Worm (Caenorhabditis elegans): ENCODE data around the gene sre-56.

sre-56 gene

DNA sequence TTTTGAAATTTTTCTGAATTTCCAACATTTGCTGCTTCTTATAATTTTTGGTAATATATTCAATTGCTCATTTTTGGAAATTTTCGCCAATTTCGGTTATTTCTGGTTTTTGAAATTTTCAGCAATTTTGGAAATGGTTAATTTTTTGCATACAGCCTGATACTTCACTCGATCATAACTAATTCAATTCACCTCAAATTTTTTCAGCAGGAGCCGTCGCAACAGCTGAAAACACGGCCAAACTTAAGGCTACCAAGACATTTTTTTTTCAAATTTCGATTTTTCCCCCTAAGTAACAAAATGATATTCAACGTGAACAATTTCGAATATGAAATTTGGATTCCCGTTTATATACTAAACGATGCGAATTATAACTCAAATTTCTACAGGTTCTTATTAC, 11.2 kb downstream of the sre-56 start, which contains the start of gene sre-52:
Gene sre-52, plus strand, starts transcription at position 301 of the 400 bp plus-strand sequence.
- TF ChIP-seq mab-5 (tag; optimal IDR thresholded peaks at IDR 0.05) = no peak
- no peak for TF ChIP-seq ceh-39 (tag; optimal IDR thresholded peaks at IDR 0.05)
- TF ChIP-seq pha-4 (tag; optimal IDR thresholded peaks at IDR 0.05) = no peak
- TF ChIP-seq drap-1 (GFP tag; optimal IDR thresholded peaks at IDR 0.05) = no peak
- TF ChIP-seq tbx-8 (GFP tag; optimal IDR thresholded peaks at IDR 0.05) = no peak
- TF ChIP-seq nhr-2 (tag; optimal IDR thresholded peaks at IDR 0.05) = no peak
- no peak for TF ChIP-seq ceh-83 (GFP tag; optimal IDR thresholded peaks at IDR 0.05)
- no peak for TF ChIP-seq lin-32 (GFP tag; optimal IDR thresholded peaks at IDR 0.05)
- no peak for TF ChIP-seq blmp-1 (tag; optimal IDR thresholded peaks at IDR 0.05)
- TF ChIP-seq hlh-1 (tag; optimal IDR thresholded peaks at IDR 0.05) = no peak
- TF ChIP-seq unc-39 (tag; optimal IDR thresholded peaks at IDR 0.05) = no peak
- TF ChIP-seq lin-13 (tag; optimal IDR thresholded peaks at IDR 0.05) = no peak
- TF ChIP-seq cnd-1 (tag; optimal IDR thresholded peaks at IDR 0.05) = no peak
- TF ChIP-seq bed-3 (GFP tag; optimal IDR thresholded peaks at IDR 0.05) = no peak

DNA sequence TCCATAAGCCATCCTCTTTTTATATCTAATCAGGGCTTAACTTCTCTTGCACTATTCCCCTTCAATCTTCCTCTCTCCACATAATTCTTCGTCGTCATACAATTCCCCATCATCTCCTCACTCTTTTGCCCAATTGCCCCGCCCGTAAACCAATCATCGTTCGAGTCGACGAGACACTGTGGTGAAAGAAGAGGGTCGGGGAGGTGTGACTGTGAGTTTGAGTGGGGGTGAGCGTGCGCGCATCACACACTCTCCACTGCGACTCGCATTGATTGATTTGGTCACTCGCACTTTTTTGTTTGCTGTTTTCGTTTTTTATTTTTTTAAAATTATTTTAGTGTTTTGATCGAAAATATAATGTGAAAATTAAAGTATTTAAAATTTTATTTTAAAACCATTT, 14.9 kb downstream of the sre-56 start:
- TF ChIP-seq nhr-237 (tag; optimal IDR thresholded peaks at IDR 0.05) (peak; percentile 36), ceh-43 (GFP tag; optimal IDR thresholded peaks at IDR 0.05) (no peak), lsy-2 (tag; optimal IDR thresholded peaks at IDR 0.05) (peak; percentile 87), nhr-12 (tag; optimal IDR thresholded peaks at IDR 0.05) (no peak), bed-3 (GFP tag; optimal IDR thresholded peaks at IDR 0.05) (no peak), nhr-2 (tag; optimal IDR thresholded peaks at IDR 0.05) (no peak), ces-1 (GFP tag; optimal IDR thresholded peaks at IDR 0.05) (peak; percentile 95), elt-1 (tag; optimal IDR thresholded peaks at IDR 0.05; ENCODE audit: borderline replicate concordance, insufficient read depth) (no peak), lin-32 (GFP tag; optimal IDR thresholded peaks at IDR 0.05) (no peak), sptf-1 (tag; optimal IDR thresholded peaks at IDR 0.05) (peak; percentile 9), unc-62 (GFP tag; optimal IDR thresholded peaks at IDR 0.05) (no peak), mls-2 (tag; optimal IDR thresholded peaks at IDR 0.05) (peak; percentile 79), ham-2 (GFP tag; optimal IDR thresholded peaks at IDR 0.05) (no peak), zip-8 (tag; optimal IDR thresholded peaks at IDR 0.05) (no peak), hlh-1 (tag; optimal IDR thresholded peaks at IDR 0.05) (no peak), elt-3 (tag; optimal IDR thresholded peaks at IDR 0.05) (no peak), snpc-4 (tag; optimal IDR thresholded peaks at IDR 0.05) (no peak), nhr-28 (tag; optimal IDR thresholded peaks at IDR 0.05) (no peak), ceh-39 (tag; optimal IDR thresholded peaks at IDR 0.05) (peak; percentile 44), sem-2 (GFP tag; optimal IDR thresholded peaks at IDR 0.05) (no peak), M03D4.4 (tag; optimal IDR thresholded peaks at IDR 0.05) (peak; percentile 10), ztf-11 (tag; optimal IDR thresholded peaks at IDR 0.05) (no peak), nhr-76 (tag; optimal IDR thresholded peaks at IDR 0.05) (no peak), blmp-1 (tag; optimal IDR thresholded peaks at IDR 0.05) (no peak), tbx-8 (GFP tag; optimal IDR thresholded peaks at IDR 0.05) (no peak), pha-4 (tag; optimal IDR thresholded peaks at IDR 0.05) (peak; percentile 56), lin-13 (tag; optimal IDR thresholded peaks at IDR 0.05) (peak; percentile 19), flh-1 (GFP tag; optimal IDR thresholded peaks at IDR 0.05) (no peak), mab-5 (tag; optimal IDR thresholded peaks at IDR 0.05) (no peak), mep-1 (tag; optimal IDR thresholded peaks at IDR 0.05) (peak; percentile 65), cnd-1 (tag; optimal IDR thresholded peaks at IDR 0.05) (peak; percentile 30), unc-39 (tag; optimal IDR thresholded peaks at IDR 0.05) (no peak), ceh-83 (GFP tag; optimal IDR thresholded peaks at IDR 0.05) (no peak), unc-120 (tag; optimal IDR thresholded peaks at IDR 0.05; ENCODE audit: poor library complexity, severe bottlenecking) (peak; percentile 64), drap-1 (GFP tag; optimal IDR thresholded peaks at IDR 0.05) (no peak)

- TF ChIP-seq mab-5 (tag; optimal IDR thresholded peaks at IDR 0.05) (no peak), nhr-2 (tag; optimal IDR thresholded peaks at IDR 0.05) (no peak), blmp-1 (tag; optimal IDR thresholded peaks at IDR 0.05) (no peak), sem-2 (GFP tag; optimal IDR thresholded peaks at IDR 0.05) (no peak), lsy-2 (tag; optimal IDR thresholded peaks at IDR 0.05) (no peak), hlh-1 (tag; optimal IDR thresholded peaks at IDR 0.05) (no peak), cnd-1 (tag; optimal IDR thresholded peaks at IDR 0.05) (no peak), elt-1 (tag; optimal IDR thresholded peaks at IDR 0.05; ENCODE audit: borderline replicate concordance, insufficient read depth) (no peak), zip-8 (tag; optimal IDR thresholded peaks at IDR 0.05) (no peak), bed-3 (GFP tag; optimal IDR thresholded peaks at IDR 0.05) (no peak), elt-3 (tag; optimal IDR thresholded peaks at IDR 0.05) (no peak), drap-1 (GFP tag; optimal IDR thresholded peaks at IDR 0.05) (no peak), ceh-39 (tag; optimal IDR thresholded peaks at IDR 0.05) (no peak), snpc-4 (tag; optimal IDR thresholded peaks at IDR 0.05) (no peak), pha-4 (tag; optimal IDR thresholded peaks at IDR 0.05) (no peak), mls-2 (tag; optimal IDR thresholded peaks at IDR 0.05) (no peak)
These were observed 15.4 kb downstream of the sre-56 start, which contains the start of gene sop-2 for ce11 chrII:12339644-12340043. TSS of gene sop-2 (plus strand) at chrII:12339944.
